Fruit fly (Drosophila melanogaster) whole organism, wandering third instar larva: ENCODE results near the gene CG14892.

Experiments used
- Hnf4 ChIP-seq: fragments of 200-800 bp; sonication (Bioruptor generic); optimal IDR thresholded peaks from 2 replicates; lab custom pipeline; 2016; ENCODE audit warnings: missing biosample characterization, mild to moderate bottlenecking, missing genetic modification characterization
- OdsH ChIP-seq: fragments of 200-800 bp; sonication (Bioruptor generic); optimal IDR thresholded peaks from 2 replicates; lab custom pipeline; 2016; ENCODE audit warnings: missing biosample characterization, mild to moderate bottlenecking, missing genetic modification characterization
- dmrt93B ChIP-seq: fragments of 200-800 bp; sonication (Bioruptor generic); optimal IDR thresholded peaks from 2 replicates; lab custom pipeline; 2018; ENCODE audit warnings: missing biosample characterization, mild to moderate bottlenecking, missing genetic modification characterization
- fru ChIP-seq: fragments of 200-800 bp; sonication (Bioruptor generic); optimal IDR thresholded peaks from 3 replicates; lab custom pipeline; 2016; ENCODE audit warnings: missing biosample characterization, mild to moderate bottlenecking, missing genetic modification characterization
- usp ChIP-seq: fragments of >200 bp; optimal IDR thresholded peaks from 2 replicates; lab custom pipeline; 2017; ENCODE audit warnings: missing biosample characterization, missing genetic modification characterization

DNA sequence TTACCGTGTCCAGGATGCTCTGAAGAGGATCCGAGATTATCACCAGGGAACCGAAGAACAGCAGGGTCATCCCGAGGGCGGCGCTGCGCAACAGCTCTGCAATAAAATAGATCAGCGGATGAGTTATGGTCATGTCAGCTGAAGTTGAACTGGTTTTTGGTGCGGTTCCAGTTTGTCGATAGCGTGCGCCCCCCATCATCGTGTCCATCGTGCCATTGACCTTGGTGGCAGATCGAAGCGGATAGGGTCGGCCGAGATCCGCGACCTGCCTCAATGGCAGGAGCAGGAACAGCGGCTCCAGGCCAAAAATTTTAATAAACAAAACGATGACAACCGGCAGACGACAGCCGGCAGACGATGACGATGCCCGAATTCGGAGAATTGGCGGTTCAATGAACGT lies 5.4 kb downstream of the CG14892 start:
- TF ChIP-seq usp, result no peak
- TF ChIP-seq dmrt93B, result no peak
- TF ChIP-seq Hnf4 (GFP tag; lab: Kevin White, UChicago), result no peak
- no peak for TF ChIP-seq OdsH (GFP tag; lab: Kevin White, UChicago)
- no peak for TF ChIP-seq fru
